Fruit fly (Drosophila melanogaster) whole organism, embryonic: ENCODE data around the gene MtnD.
A peak's percentile ranks its signal among the peaks of the same experiment; 100 is the strongest.

ENCODE experiments used
- CG12071 ChIP-seq: fragments of 200-800 bp; sonication (Bioruptor generic); optimal IDR thresholded peaks from 3 replicates; lab custom pipeline; 2018; ENCODE audit warnings: missing biosample characterization, mild to moderate bottlenecking, missing genetic modification characterization
- CG13123 ChIP-seq: fragments of 200-800 bp; sonication (Bioruptor generic); optimal IDR thresholded peaks from 2 replicates; lab custom pipeline; 2016; ENCODE audit warnings: missing biosample characterization, missing genetic modification characterization
- CG14667 ChIP-seq: fragments of 200-800 bp; sonication (Bioruptor generic); IDR thresholded peaks from 2 replicates; pipeline ENCODE4 v1.3.6; 2022; ENCODE audit warnings: missing biosample characterization, missing genetic modification characterization
- CG17912 ChIP-seq: fragments of 200-800 bp; sonication (Bioruptor generic); optimal IDR thresholded peaks from 2 replicates; lab custom pipeline; 2018; ENCODE audit warnings: missing biosample characterization, mild to moderate bottlenecking, missing genetic modification characterization
- CG18011 ChIP-seq: fragments of 200-800 bp; sonication (Bioruptor generic); optimal IDR thresholded peaks from 2 replicates; lab custom pipeline; 2017; ENCODE audit warnings: missing biosample characterization, missing genetic modification characterization, mild to moderate bottlenecking, moderate library complexity, missing genotype
- CG2889 ChIP-seq: fragments of 200-800 bp; sonication (Bioruptor generic); IDR thresholded peaks from 3 replicates; pipeline ENCODE4 v1.3.6; 2022; ENCODE audit warnings: missing biosample characterization, missing genetic modification characterization
- CG30020 ChIP-seq: fragments of 200-800 bp; optimal IDR thresholded peaks from 2 replicates; lab custom pipeline; 2019; ENCODE audit warnings: missing biosample characterization, mild to moderate bottlenecking, missing genetic modification characterization, moderate library complexity
- CG34224 ChIP-seq: fragments of 200-800 bp; sonication (Bioruptor generic); IDR thresholded peaks from 3 replicates; pipeline ENCODE4 v1.3.6; 2022; ENCODE audit warnings: missing biosample characterization, missing genetic modification characterization; ENCODE audit not compliant: partially characterized antibody
- CG4282 ChIP-seq: fragments of 200-800 bp; sonication (Bioruptor generic); optimal IDR thresholded peaks from 2 replicates; lab custom pipeline; 2016; ENCODE audit warnings: missing biosample characterization, missing genetic modification characterization
- CG4360 ChIP-seq: fragments of 200-800 bp; sonication (Bioruptor generic); IDR thresholded peaks from 2 replicates; pipeline ENCODE4 v1.3.6; 2022; ENCODE audit warnings: missing biosample characterization, missing genetic modification characterization
- CG4424 ChIP-seq: fragments of 200-800 bp; sonication (Bioruptor generic); optimal IDR thresholded peaks from 3 replicates; lab custom pipeline; 2016; ENCODE audit warnings: missing biosample characterization, missing genetic modification characterization
- CG4820 ChIP-seq: fragments of 200-800 bp; sonication (Bioruptor generic); optimal IDR thresholded peaks from 3 replicates; lab custom pipeline; 2016; ENCODE audit warnings: missing biosample characterization, missing genetic modification characterization
- CG6683 ChIP-seq: fragments of 200-800 bp; sonication (Bioruptor generic); optimal IDR thresholded peaks from 2 replicates; lab custom pipeline; 2017; ENCODE audit warnings: missing biosample characterization, mild to moderate bottlenecking, missing genetic modification characterization, missing genetic modification reagents
- CG7271 ChIP-seq: fragments of 200-800 bp; sonication (Bioruptor generic); optimal IDR thresholded peaks from 2 replicates; lab custom pipeline; 2018; ENCODE audit warnings: missing biosample characterization, mild to moderate bottlenecking, missing genetic modification characterization, moderate library complexity
- CG7839 ChIP-seq: fragments of 200-800 bp; sonication (Bioruptor generic); optimal IDR thresholded peaks from 3 replicates; lab custom pipeline; 2018; ENCODE audit warnings: missing biosample characterization, mild to moderate bottlenecking, missing genetic modification characterization, moderate library complexity
- CTCF ChIP-seq: fragments of 200-800 bp; sonication (Bioruptor generic); optimal IDR thresholded peaks from 2 replicates; lab custom pipeline; 2017; ENCODE audit warnings: missing biosample characterization, mild to moderate bottlenecking, missing genetic modification characterization, moderate library complexity
- CkIIα-i1 ChIP-seq: fragments of 200-800 bp; sonication (Bioruptor generic); IDR thresholded peaks from 2 replicates; pipeline ENCODE4 v1.3.6; 2022; ENCODE audit warnings: missing biosample characterization, missing genetic modification characterization
- D19A ChIP-seq: fragments of 200-800 bp; optimal IDR thresholded peaks from 3 replicates; lab custom pipeline; 2019; ENCODE audit warnings: missing biosample characterization, mild to moderate bottlenecking, missing genetic modification characterization, moderate library complexity
- Deaf1 ChIP-seq: fragments of 200-800 bp; optimal IDR thresholded peaks from 3 replicates; lab custom pipeline; 2019; ENCODE audit warnings: missing biosample characterization, mild to moderate bottlenecking, missing genetic modification characterization, moderate library complexity
- Dfd ChIP-seq, 2 experiments: fragments of >200 bp; optimal IDR thresholded peaks; 2 replicates each; lab custom pipeline; 2017; ENCODE audit warnings: missing biosample characterization in 2 of 2, missing genetic modification characterization in 2 of 2
- Doc2 ChIP-seq: fragments of 200-800 bp; sonication (Bioruptor generic); IDR thresholded peaks from 2 replicates; pipeline ENCODE4 v1.3.6; 2022; ENCODE audit warnings: missing biosample characterization, missing genetic modification characterization
- Gug ChIP-seq: fragments of 200-800 bp; sonication (Bioruptor generic); IDR thresholded peaks from 4 replicates; pipeline ENCODE4 v1.3.6; 2022; ENCODE audit warnings: missing biosample characterization, missing genetic modification characterization
- Hand ChIP-seq: fragments of 200-800 bp; sonication (Bioruptor generic); optimal IDR thresholded peaks from 2 replicates; lab custom pipeline; 2017; ENCODE audit warnings: mild to moderate bottlenecking, missing biosample characterization, missing genetic modification reagents, missing genetic modification characterization
- Hmx ChIP-seq: fragments of 200-800 bp; sonication (Bioruptor generic); optimal IDR thresholded peaks from 2 replicates; lab custom pipeline; 2016; ENCODE audit warnings: missing biosample characterization, missing genetic modification characterization
- Myb ChIP-seq: fragments of 200-800 bp; sonication (Bioruptor generic); optimal IDR thresholded peaks from 2 replicates; lab custom pipeline; 2016; ENCODE audit warnings: missing biosample characterization, missing genetic modification characterization
- NC2α ChIP-seq: fragments of 200-800 bp; sonication (Bioruptor generic); optimal IDR thresholded peaks from 2 replicates; lab custom pipeline; 2016; ENCODE audit warnings: missing biosample characterization, missing genetic modification characterization
- NK7.1 ChIP-seq: fragments of 200-800 bp; sonication (Bioruptor generic); optimal IDR thresholded peaks from 3 replicates; lab custom pipeline; 2016; ENCODE audit warnings: missing biosample characterization, missing genetic modification characterization
- Optix ChIP-seq: fragments of 200-800 bp; sonication (Bioruptor generic); IDR thresholded peaks from 3 replicates; pipeline ENCODE4 v1.3.6; 2022; ENCODE audit warnings: missing biosample characterization, missing genetic modification characterization
- PHDP ChIP-seq: fragments of 200-800 bp; sonication (Bioruptor generic); optimal IDR thresholded peaks from 3 replicates; lab custom pipeline; 2018; ENCODE audit warnings: missing biosample characterization, mild to moderate bottlenecking, missing genetic modification characterization, moderate library complexity
- chm ChIP-seq: fragments of 200-800 bp; sonication (Bioruptor generic); IDR thresholded peaks from 2 replicates; pipeline ENCODE4 v1.3.6; 2022; ENCODE audit warnings: missing biosample characterization, missing genetic modification characterization
- dpn ChIP-seq, 2 experiments: fragments of 200-800 bp; sonication (Bioruptor generic); optimal IDR thresholded peaks; 3 replicates each; lab custom pipeline; 2016; ENCODE audit warnings: missing biosample characterization in 2 of 2, missing genetic modification characterization in 2 of 2
- eyg ChIP-seq: fragments of 200-800 bp; sonication (Bioruptor generic); optimal IDR thresholded peaks from 3 replicates; lab custom pipeline; 2016; ENCODE audit warnings: missing biosample characterization, missing genetic modification characterization
- fd64A ChIP-seq: fragments of 200-800 bp; sonication (Bioruptor generic); optimal IDR thresholded peaks from 3 replicates; lab custom pipeline; 2018; ENCODE audit warnings: missing biosample characterization, mild to moderate bottlenecking, missing genetic modification characterization
- hbn ChIP-seq: fragments of 200-800 bp; sonication (Bioruptor generic); IDR thresholded peaks from 2 replicates; pipeline ENCODE4 v1.3.6; 2022; ENCODE audit warnings: missing biosample characterization, missing genetic modification characterization; ENCODE audit not compliant: partially characterized antibody
- hkb ChIP-seq, 2 experiments: fragments of 200-800 bp in 1 of 2; fragments of >200 bp in 1 of 2; sonication (Bioruptor generic) in 1 of 2; IDR thresholded peaks in 1 of 2; optimal IDR thresholded peaks in 1 of 2; 2 replicates each; pipeline versions ENCODE4 v1.3.6 to Lab custom; 2017 to 2022; ENCODE audit warnings: missing biosample characterization in 1 of 2, missing genetic modification characterization in 1 of 2
- jumu ChIP-seq: fragments of 200-800 bp; sonication (Bioruptor generic); optimal IDR thresholded peaks from 3 replicates; lab custom pipeline; 2016; ENCODE audit warnings: missing biosample characterization, missing genetic modification characterization
- maf-S ChIP-seq: fragments of 200-800 bp; sonication (Bioruptor generic); optimal IDR thresholded peaks from 2 replicates; lab custom pipeline; 2016; ENCODE audit warnings: missing biosample characterization, missing genetic modification characterization
- mirr ChIP-seq: fragments of 200-800 bp; sonication (Bioruptor generic); optimal IDR thresholded peaks from 3 replicates; lab custom pipeline; 2018; ENCODE audit warnings: missing biosample characterization, mild to moderate bottlenecking, missing genetic modification characterization
- nmo ChIP-seq: fragments of 200-800 bp; sonication (Bioruptor generic); optimal IDR thresholded peaks from 2 replicates; lab custom pipeline; 2018; ENCODE audit warnings: missing biosample characterization, mild to moderate bottlenecking, missing genetic modification characterization, moderate library complexity
- pb ChIP-seq: fragments of 200-800 bp; sonication (Bioruptor generic); optimal IDR thresholded peaks from 3 replicates; lab custom pipeline; 2016; ENCODE audit warnings: missing biosample characterization, missing genetic modification characterization
- pho ChIP-seq: fragments of 200-800 bp; sonication (Bioruptor generic); optimal IDR thresholded peaks from 2 replicates; lab custom pipeline; 2016; ENCODE audit warnings: missing biosample characterization, missing genetic modification characterization
- prd ChIP-seq, 3 experiments: fragments of >200 bp in 2 of 3; fragments of 200-800 bp in 1 of 3; sonication (Bioruptor generic) in 1 of 3; optimal IDR thresholded peaks in 2 of 3; IDR thresholded peaks in 1 of 3; 2 replicates in 2 of 3; 3 replicates in 1 of 3; pipeline versions ENCODE4 v1.3.6 to Lab custom; 2017 to 2022; ENCODE audit warnings: missing biosample characterization in 1 of 3, missing genetic modification characterization in 1 of 3
- rib ChIP-seq: fragments of 200-800 bp; sonication (Bioruptor generic); IDR thresholded peaks from 2 replicates; pipeline ENCODE4 v1.3.6; 2022; ENCODE audit warnings: missing biosample characterization, missing genetic modification characterization
- scrt ChIP-seq: fragments of 200-800 bp; sonication (Bioruptor generic); optimal IDR thresholded peaks from 2 replicates; lab custom pipeline; 2018; ENCODE audit warnings: missing biosample characterization, mild to moderate bottlenecking, missing genetic modification characterization, moderate library complexity
- sd ChIP-seq: fragments of 200-800 bp; sonication (Bioruptor generic); optimal IDR thresholded peaks from 3 replicates; lab custom pipeline; 2018; ENCODE audit warnings: missing biosample characterization, mild to moderate bottlenecking, missing genetic modification characterization, moderate library complexity
- slp2 ChIP-seq: fragments of 200-800 bp; sonication (Bioruptor generic); optimal IDR thresholded peaks from 2 replicates; lab custom pipeline; 2016; ENCODE audit warnings: missing biosample characterization, missing genetic modification characterization
- sr ChIP-seq: fragments of 200-800 bp; sonication (Bioruptor generic); IDR thresholded peaks from 3 replicates; pipeline ENCODE4 v1.3.6; 2022; ENCODE audit warnings: missing biosample characterization, missing genetic modification characterization
- tna ChIP-seq: fragments of 200-800 bp; sonication (Bioruptor generic); IDR thresholded peaks from 2 replicates; pipeline ENCODE4 v1.3.6; 2022; ENCODE audit warnings: missing biosample characterization, missing genetic modification characterization; ENCODE audit not compliant: partially characterized antibody
- toy ChIP-seq: fragments of 200-800 bp; sonication (Bioruptor generic); IDR thresholded peaks from 2 replicates; pipeline ENCODE4 v1.3.6; 2022; ENCODE audit warnings: missing biosample characterization, missing genetic modification characterization

The MtnD gene

DNA sequence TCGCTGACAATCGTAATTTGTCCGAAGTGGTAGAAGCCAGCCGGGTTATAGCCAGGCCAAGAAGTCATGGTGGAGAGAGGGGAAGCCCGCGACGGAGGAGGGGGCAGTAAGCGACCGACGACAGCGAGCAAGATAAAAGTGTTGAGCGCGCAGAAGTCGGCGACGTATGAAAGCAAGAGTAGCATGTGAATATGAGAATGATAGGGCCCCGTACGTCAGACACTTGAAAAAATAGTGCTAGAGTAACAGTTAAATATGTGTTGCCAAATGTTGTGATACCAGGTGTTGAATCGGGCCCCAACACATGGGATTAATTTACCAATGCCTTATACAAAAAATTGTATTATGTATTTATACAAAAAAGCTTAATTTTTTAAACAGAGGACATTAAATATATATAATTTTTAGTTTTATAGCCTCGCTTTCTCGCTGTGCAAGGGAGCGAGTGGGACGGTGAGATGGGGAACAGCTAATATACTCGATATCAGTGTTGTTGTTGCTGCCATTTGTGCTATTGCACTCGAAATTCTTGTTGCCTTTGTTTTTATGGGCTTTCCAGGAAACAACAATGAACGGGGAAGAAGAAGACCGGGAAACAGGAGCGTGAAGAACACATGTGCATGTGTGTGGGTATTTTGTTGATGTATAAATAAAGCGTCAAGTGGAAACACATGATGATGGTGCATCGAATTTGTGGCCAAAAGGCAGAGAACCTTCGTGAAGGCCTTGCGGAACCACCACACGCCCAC lies 15.3 kb downstream of the MtnD start (continued):
- TF ChIP-seq Dfd (GFP tag; optimal IDR thresholded peaks at IDR 0.05; lab: Kevin White, UChicago) (no peak), rib (GFP tag; lab: Robert Waterston, UW) (peak; percentile 79), Deaf1 (tag; lab: Kevin White, UChicago) (peak; percentile 82), maf-S (GFP tag; lab: Kevin White, UChicago) (no peak), fd64A (no peak), prd (optimal IDR thresholded peaks at IDR 0.05; lab: Kevin White, UChicago) (no peak), prd (GFP tag; IDR thresholded peaks at IDR 0.05; lab: Robert Waterston, UW) (peak; percentile 87), pho (peak; percentile 17), sr (0 out of 3 replicates have a peak, but pooled peaks have one; percentile 10), hkb (optimal IDR thresholded peaks at IDR 0.05; lab: Kevin White, UChicago) (no peak), hkb (GFP tag; IDR thresholded peaks at IDR 0.05; lab: Robert Waterston, UW) (peak; percentile 85), CkIIα-i1 (no peak), PHDP (tag; lab: Kevin White, UChicago) (peak; percentile 88), Doc2 (GFP tag; lab: Robert Waterston, UW) (0 out of 2 replicates have a peak, but pooled peaks have one; percentile 6), CG17912 (GFP tag; lab: Kevin White, UChicago) (no peak), toy (GFP tag; lab: Robert Waterston, UW) (peak; percentile 69; the same call in 1 of the 2 replicates), Optix (GFP tag; lab: Robert Waterston, UW) (peak; percentile 78), CG4360 (GFP tag; lab: Robert Waterston, UW) (peak; percentile 85), NK7.1 (GFP tag; lab: Kevin White, UChicago) (no peak), CG12071 (GFP tag; lab: Kevin White, UChicago) (peak; percentile 66), D19A (peak; percentile 84), CG13123 (peak; percentile 43), CG6683 (peak; percentile 66), jumu (GFP tag; lab: Kevin White, UChicago) (no peak), dpn (GFP tag; optimal IDR thresholded peaks at IDR 0.05; lab: Kevin White, UChicago) (peak; percentile 20 to 78), mirr (GFP tag; lab: Kevin White, UChicago) (peak; percentile 93), slp2 (no peak), Gug (GFP tag; lab: Robert Waterston, UW) (peak; percentile 78), Hmx (GFP tag; lab: Kevin White, UChicago) (no peak), chm (GFP tag; lab: Robert Waterston, UW) (peak; percentile 58), eyg (GFP tag; lab: Kevin White, UChicago) (peak; percentile 4), CTCF (GFP tag; lab: Kevin White, UChicago) (no peak), tna (GFP tag; lab: Robert Waterston, UW) (no peak), CG34224 (no peak), CG4424 (peak; percentile 89), CG4282 (GFP tag; lab: Kevin White, UChicago) (no peak), Myb (GFP tag; lab: Kevin White, UChicago) (no peak), nmo (GFP tag; lab: Kevin White, UChicago) (peak; percentile 90), scrt (GFP tag; lab: Kevin White, UChicago) (peak; percentile 81), CG2889 (GFP tag; lab: Robert Waterston, UW) (peak; percentile 73), CG7839 (tag; lab: Kevin White, UChicago) (peak; percentile 90), pb (no peak), Hand (GFP tag; lab: Kevin White, UChicago) (peak; percentile 77), hbn (GFP tag; lab: Robert Waterston, UW) (no peak), CG7271 (tag; lab: Kevin White, UChicago) (no peak), CG30020 (peak; percentile 44), CG18011 (peak; percentile 30), sd (peak; percentile 60), NC2α (no peak), CG4820 (peak; percentile 86), CG14667 (GFP tag; lab: Robert Waterston, UW) (peak; percentile 87)
